Worm (Caenorhabditis elegans): Measurements from ENCODE around the gene F25D1.5.

- TF ChIP-seq lsy-2 (tag; optimal IDR thresholded peaks at IDR 0.05) = no peak
- TF ChIP-seq dmd-8 (GFP tag; IDR thresholded peaks at IDR 0.05) = no peak
- TF ChIP-seq spr-3 (GFP tag; optimal IDR thresholded peaks at IDR 0.05) = no peak
- no peak for TF ChIP-seq ces-1 (GFP tag; optimal IDR thresholded peaks at IDR 0.05)
- no peak for TF ChIP-seq T20F7.1 (GFP tag; optimal IDR thresholded peaks at IDR 0.05)
- no peak for TF ChIP-seq aha-1 (tag)
- TF ChIP-seq jun-1 (tag; optimal IDR thresholded peaks at IDR 0.05) = no peak
Observed at ce11 chrV:10508855-10509254, 37.7 kb downstream of the F25D1.5 start, which contains the start of gene C35A5.6.

Measured in whole organism, L4 larva.